Worm (Caenorhabditis elegans) whole organism, young adult: ENCODE measurements around the gene lov-1.

Experiments used
- F23B12.7 ChIP-seq: sonication (generic microtip); optimal IDR thresholded peaks from 2 replicates; lab custom pipeline; 2017; ENCODE audit warnings: missing genetic modification characterization, mild to moderate bottlenecking, missing compliant biosample characterization, antibody characterized with exemption, moderate library complexity; ENCODE audit not compliant: insufficient read depth
- K11D2.4 ChIP-seq: fragments of 200-800 bp; sonication (Bioruptor generic); IDR thresholded peaks from 2 replicates; pipeline ENCODE4 v1.3.6; 2022; ENCODE audit warnings: missing genetic modification reagents, missing genetic modification characterization, missing compliant biosample characterization
- T07F8.4 ChIP-seq: sonication (generic microtip); optimal IDR thresholded peaks from 2 replicates; lab custom pipeline; 2016; ENCODE audit warnings: mild to moderate bottlenecking, missing genetic modification characterization, moderate library complexity, missing compliant biosample characterization
- aptf-2 ChIP-seq: fragments of 200-800 bp; sonication (Bioruptor generic); conservative IDR thresholded peaks from 2 replicates; pipeline ENCODE4 v1.3.6; 2022; ENCODE audit warnings: missing genetic modification reagents, missing genetic modification characterization, missing compliant biosample characterization
- attf-3 ChIP-seq: fragments of 200-800 bp; sonication (Bioruptor generic); conservative IDR thresholded peaks from 2 replicates; pipeline ENCODE4 v1.3.6; 2022; ENCODE audit warnings: missing genetic modification reagents, missing genetic modification characterization, missing compliant biosample characterization
- attf-5 ChIP-seq: fragments of 200-800 bp; sonication (Bioruptor generic); optimal IDR thresholded peaks from 2 replicates; lab custom pipeline; 2018; ENCODE audit warnings: mild to moderate bottlenecking, missing genetic modification characterization, missing compliant biosample characterization
- attf-6 ChIP-seq: fragments of 200-800 bp; sonication (Bioruptor generic); IDR thresholded peaks from 2 replicates; pipeline ENCODE4 v1.3.6; 2022; ENCODE audit warnings: missing genetic modification reagents, missing genetic modification characterization, missing compliant biosample characterization
- bed-1 ChIP-seq: fragments of 200-800 bp; sonication (Bioruptor generic); IDR thresholded peaks from 2 replicates; pipeline ENCODE4 v1.3.6; 2022; ENCODE audit warnings: missing genetic modification reagents, missing genetic modification characterization, missing compliant biosample characterization
- cebp-1 ChIP-seq, 2 experiments: fragments of 200-800 bp in 1 of 2; sonication (Bioruptor generic) in 1 of 2; sonication (generic microtip) in 1 of 2; IDR thresholded peaks in 1 of 2; optimal IDR thresholded peaks in 1 of 2; 2 replicates each; pipeline versions ENCODE4 v1.3.6 to Lab custom; 2017 to 2022; ENCODE audit warnings: missing compliant biosample characterization in 2 of 2, missing genetic modification characterization in 2 of 2, mild to moderate bottlenecking in 1 of 2, missing genetic modification reagents in 1 of 2, moderate library complexity in 1 of 2
- ceh-100 ChIP-seq: fragments of 200-800 bp; sonication (Bioruptor generic); IDR thresholded peaks from 2 replicates; pipeline ENCODE4 v1.3.6; 2022; ENCODE audit warnings: missing genetic modification reagents, missing genetic modification characterization, missing compliant biosample characterization
- efl-1 ChIP-seq: fragments of 150-350 bp; optimal IDR thresholded peaks from 2 replicates; lab custom pipeline; 2014; ENCODE audit warnings: missing biosample characterization, missing genetic modification reagents, missing genetic modification characterization
- egl-44 ChIP-seq: fragments of 200-800 bp; sonication (Bioruptor generic); IDR thresholded peaks from 2 replicates; pipeline ENCODE4 v1.3.6; 2022; ENCODE audit warnings: missing genetic modification reagents, missing genetic modification characterization, missing compliant biosample characterization
- ekl-4 ChIP-seq: fragments of 200-800 bp; sonication (Bioruptor generic); IDR thresholded peaks from 2 replicates; pipeline ENCODE4 v1.3.6; 2022; ENCODE audit warnings: missing genetic modification reagents, missing genetic modification characterization, missing compliant biosample characterization
- ets-4 ChIP-seq: fragments of 200-800 bp; sonication (Bioruptor generic); optimal IDR thresholded peaks from 2 replicates; lab custom pipeline; 2018; ENCODE audit warnings: mild to moderate bottlenecking, missing genetic modification characterization, missing compliant biosample characterization
- hlh-26 ChIP-seq: fragments of 200-800 bp; sonication (Bioruptor generic); conservative IDR thresholded peaks from 2 replicates; pipeline ENCODE4 v1.3.6; 2022; ENCODE audit warnings: missing genetic modification reagents, missing genetic modification characterization, missing compliant biosample characterization
- hmg-1.2 ChIP-seq: fragments of 200-800 bp; sonication (Bioruptor generic); IDR thresholded peaks from 2 replicates; pipeline ENCODE4 v1.3.6; 2022; ENCODE audit warnings: missing genetic modification reagents, missing genetic modification characterization, missing compliant biosample characterization
- hmg-20 ChIP-seq: fragments of 200-800 bp; sonication (Bioruptor generic); IDR thresholded peaks from 2 replicates; pipeline ENCODE4 v1.3.6; 2022; ENCODE audit warnings: missing genetic modification reagents, missing genetic modification characterization, missing compliant biosample characterization
- lag-1 ChIP-seq: fragments of 200-800 bp; sonication (Bioruptor generic); IDR thresholded peaks from 2 replicates; pipeline ENCODE4 v1.3.6; 2022; ENCODE audit warnings: missing genetic modification reagents, missing genetic modification characterization, missing compliant biosample characterization
- lin-26 ChIP-seq: fragments of 200-800 bp; sonication (Bioruptor generic); IDR thresholded peaks from 2 replicates; pipeline ENCODE4 v1.3.6; 2022; ENCODE audit warnings: missing genetic modification reagents, missing genetic modification characterization, missing compliant biosample characterization
- lin-54 ChIP-seq: fragments of 200-800 bp; sonication (Bioruptor generic); optimal IDR thresholded peaks from 2 replicates; lab custom pipeline; 2018; ENCODE audit warnings: mild to moderate bottlenecking, missing genetic modification characterization, missing compliant biosample characterization
- lir-1 ChIP-seq: fragments of 200-800 bp; sonication (Bioruptor generic); conservative IDR thresholded peaks from 2 replicates; pipeline ENCODE4 v1.3.6; 2022; ENCODE audit warnings: missing genetic modification reagents, missing genetic modification characterization, missing compliant biosample characterization
- lsy-27 ChIP-seq: sonication (generic microtip); optimal IDR thresholded peaks from 2 replicates; lab custom pipeline; 2017; ENCODE audit warnings: missing genetic modification characterization, mild to moderate bottlenecking, missing compliant biosample characterization, antibody characterized with exemption, missing genotype, borderline replicate concordance; ENCODE audit not compliant: insufficient read depth
- madf-10 ChIP-seq: sonication (generic microtip); optimal IDR thresholded peaks from 2 replicates; lab custom pipeline; 2016; ENCODE audit warnings: mild to moderate bottlenecking, missing genetic modification characterization, missing compliant biosample characterization
- mes-4 ChIP-seq: sonication (generic microtip); optimal IDR thresholded peaks from 2 replicates; lab custom pipeline; 2016; ENCODE audit warnings: missing genotype, missing genetic modification characterization, missing compliant biosample characterization
- mxl-1 ChIP-seq: sonication (generic microtip); optimal IDR thresholded peaks from 2 replicates; lab custom pipeline; 2016; ENCODE audit warnings: missing genetic modification characterization, missing compliant biosample characterization
- pha-4 ChIP-seq: fragments of 150-350 bp; sonication (generic microtip); optimal IDR thresholded peaks from 2 replicates; lab custom pipeline; 2014; ENCODE audit warnings: missing biosample characterization, missing genetic modification reagents, missing genetic modification characterization
- sdz-38 ChIP-seq: sonication (generic microtip); optimal IDR thresholded peaks from 2 replicates; lab custom pipeline; 2016; ENCODE audit warnings: missing genotype, missing genetic modification characterization, missing compliant biosample characterization
- sea-2 ChIP-seq: fragments of 200-800 bp; sonication (Bioruptor generic); IDR thresholded peaks from 2 replicates; pipeline ENCODE4 v1.3.6; 2022; ENCODE audit warnings: missing genetic modification characterization, missing compliant biosample characterization
- sptf-2 ChIP-seq: fragments of 200-800 bp; sonication (Bioruptor generic); optimal IDR thresholded peaks from 2 replicates; lab custom pipeline; 2018; ENCODE audit warnings: mild to moderate bottlenecking, missing genetic modification characterization, missing compliant biosample characterization

The lov-1 gene

ce11 chrII:10065472-10065871 is 56.2 kb downstream of the lov-1 start:
- TF ChIP-seq cebp-1 (GFP tag; IDR thresholded peaks at IDR 0.05; lab: Robert Waterston, UW) (no peak), cebp-1 (tag; optimal IDR thresholded peaks at IDR 0.05; lab: Kevin White, UChicago) (no peak), F23B12.7 (no peak), mes-4 (tag; lab: Kevin White, UChicago) (no peak), ets-4 (GFP tag; lab: Kevin White, UChicago) (no peak), egl-44 (GFP tag; lab: Robert Waterston, UW) (no peak), hlh-26 (GFP tag; lab: Robert Waterston, UW) (no peak), attf-6 (no peak), madf-10 (tag; lab: Kevin White, UChicago) (no peak), ceh-100 (GFP tag; lab: Robert Waterston, UW) (no peak), pha-4 (tag; lab: Kevin White, UChicago) (no peak), ekl-4 (GFP tag; lab: Robert Waterston, UW) (no peak), T07F8.4 (tag; lab: Kevin White, UChicago) (no peak), attf-3 (GFP tag; lab: Robert Waterston, UW) (no peak), attf-5 (GFP tag; lab: Kevin White, UChicago) (no peak), sdz-38 (tag; lab: Kevin White, UChicago) (no peak), aptf-2 (peak; percentile 94), lsy-27 (tag; lab: Kevin White, UChicago) (no peak), efl-1 (GFP tag; lab: Kevin White, UChicago) (peak; percentile 30), sea-2 (no peak), lin-54 (GFP tag; lab: Kevin White, UChicago) (no peak), bed-1 (GFP tag; lab: Robert Waterston, UW) (no peak), hmg-1.2 (peak; percentile 56), lin-26 (no peak)

DNA sequence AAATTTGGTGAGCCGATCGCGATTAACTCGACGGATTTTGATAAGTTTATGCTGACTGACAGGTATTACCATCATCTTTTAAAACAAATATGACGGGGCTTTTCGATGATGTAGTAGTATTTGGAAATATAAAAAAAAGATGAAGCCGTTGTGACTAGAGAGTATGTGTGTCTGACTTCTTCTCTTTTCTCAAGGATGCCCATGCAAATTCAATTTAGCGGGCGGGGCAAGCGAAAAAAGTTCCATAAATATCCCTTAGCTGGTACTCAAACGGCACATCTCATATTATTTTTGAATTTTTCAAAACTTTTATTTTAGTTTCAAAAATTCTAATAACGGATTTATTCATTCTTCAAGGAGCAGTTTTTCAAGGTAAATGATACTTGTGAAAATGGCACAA is 61.1 kb downstream of the lov-1 start, which contains the start of gene stg-1:
TSS of gene stg-1 (minus strand) at position 153 of the 400 bp plus-strand sequence.
- no peak for TF ChIP-seq mxl-1 (tag; lab: Kevin White, UChicago)
- no peak for TF ChIP-seq sptf-2
- no peak for TF ChIP-seq K11D2.4
- TF ChIP-seq lir-1 (GFP tag; lab: Robert Waterston, UW): no peak
- TF ChIP-seq hmg-20 (GFP tag; lab: Robert Waterston, UW): no peak
- TF ChIP-seq lag-1 (GFP tag; lab: Robert Waterston, UW): no peak
- no peak for TF ChIP-seq cebp-1 (GFP tag; IDR thresholded peaks at IDR 0.05; lab: Robert Waterston, UW)
- no peak for TF ChIP-seq cebp-1 (tag; optimal IDR thresholded peaks at IDR 0.05; lab: Kevin White, UChicago)
